Worm (Caenorhabditis elegans) whole organism, young adult: ENCODE data around the gene ech-5.
A peak's percentile ranks its signal among the peaks of the same experiment; 100 is the strongest.

Experiments used
- C06A6.2 ChIP-seq: fragments of 200-800 bp; sonication (Bioruptor generic); conservative IDR thresholded peaks from 2 replicates; pipeline ENCODE4 v1.3.6; 2022; ENCODE audit warnings: missing genetic modification characterization, missing compliant biosample characterization
- D2030.7 ChIP-seq: fragments of 200-800 bp; sonication (Bioruptor generic); IDR thresholded peaks from 2 replicates; pipeline ENCODE4 v1.3.6; 2022; ENCODE audit warnings: missing genetic modification reagents, missing genetic modification characterization, missing compliant biosample characterization
- F10E7.11 ChIP-seq: sonication (generic microtip); optimal IDR thresholded peaks from 2 replicates; lab custom pipeline; 2017; ENCODE audit warnings: mild to moderate bottlenecking, missing genetic modification characterization, moderate library complexity, missing compliant biosample characterization
- F22D6.2 ChIP-seq: sonication (generic microtip); optimal IDR thresholded peaks from 2 replicates; lab custom pipeline; 2016; ENCODE audit warnings: mild to moderate bottlenecking, missing genetic modification characterization, missing compliant biosample characterization
- F37B4.10 ChIP-seq: fragments of 200-800 bp; sonication (Bioruptor generic); IDR thresholded peaks from 2 replicates; pipeline ENCODE4 v1.3.6; 2022; ENCODE audit warnings: missing genetic modification characterization, missing compliant biosample characterization
- F49E8.2 ChIP-seq: sonication (generic microtip); optimal IDR thresholded peaks from 3 replicates; lab custom pipeline; 2017; ENCODE audit warnings: missing genetic modification characterization, mild to moderate bottlenecking, missing compliant biosample characterization, antibody characterized with exemption, moderate library complexity; ENCODE audit not compliant: insufficient read depth
- F55B11.4 ChIP-seq: sonication (generic microtip); optimal IDR thresholded peaks from 2 replicates; lab custom pipeline; 2016; ENCODE audit warnings: missing compliant biosample characterization, missing genetic modification characterization, borderline replicate concordance; ENCODE audit not compliant: insufficient read depth
- F57A8.1 ChIP-seq: fragments of 200-800 bp; sonication (Bioruptor generic); optimal IDR thresholded peaks from 2 replicates; lab custom pipeline; 2018; ENCODE audit warnings: mild to moderate bottlenecking, missing genetic modification characterization, moderate library complexity, missing compliant biosample characterization
- F57C9.4 ChIP-seq: sonication (generic microtip); optimal IDR thresholded peaks from 2 replicates; lab custom pipeline; 2017; ENCODE audit warnings: mild to moderate bottlenecking, missing genetic modification characterization, missing compliant biosample characterization
- Y67H2A.10 ChIP-seq: fragments of 200-800 bp; sonication (Bioruptor generic); conservative IDR thresholded peaks from 2 replicates; pipeline ENCODE4 v1.3.6; 2022; ENCODE audit warnings: missing genetic modification reagents, missing genetic modification characterization, missing compliant biosample characterization
- Y79H2A.3 ChIP-seq: fragments of 200-800 bp; sonication (Bioruptor generic); conservative IDR thresholded peaks from 2 replicates; pipeline ENCODE4 v1.3.6; 2022; ENCODE audit warnings: missing genetic modification reagents, missing genetic modification characterization, missing compliant biosample characterization
- akir-1 ChIP-seq: fragments of 200-800 bp; sonication (Bioruptor generic); optimal IDR thresholded peaks from 2 replicates; lab custom pipeline; 2018; ENCODE audit warnings: mild to moderate bottlenecking, missing genetic modification characterization, moderate library complexity, missing compliant biosample characterization
- aptf-3 ChIP-seq: fragments of 200-800 bp; sonication (Bioruptor generic); IDR thresholded peaks from 2 replicates; pipeline ENCODE4 v1.3.6; 2022; ENCODE audit warnings: missing genetic modification characterization, missing compliant biosample characterization
- atf-7 ChIP-seq: sonication (generic microtip); optimal IDR thresholded peaks from 2 replicates; lab custom pipeline; 2017; ENCODE audit warnings: mild to moderate bottlenecking, missing genetic modification characterization, missing compliant biosample characterization
- attf-3 ChIP-seq: fragments of 200-800 bp; sonication (Bioruptor generic); conservative IDR thresholded peaks from 2 replicates; pipeline ENCODE4 v1.3.6; 2022; ENCODE audit warnings: missing genetic modification reagents, missing genetic modification characterization, missing compliant biosample characterization
- attf-5 ChIP-seq: fragments of 200-800 bp; sonication (Bioruptor generic); optimal IDR thresholded peaks from 2 replicates; lab custom pipeline; 2018; ENCODE audit warnings: mild to moderate bottlenecking, missing genetic modification characterization, missing compliant biosample characterization
- bed-1 ChIP-seq: fragments of 200-800 bp; sonication (Bioruptor generic); IDR thresholded peaks from 2 replicates; pipeline ENCODE4 v1.3.6; 2022; ENCODE audit warnings: missing genetic modification reagents, missing genetic modification characterization, missing compliant biosample characterization
- cebp-1 ChIP-seq, 2 experiments: fragments of 200-800 bp in 1 of 2; sonication (Bioruptor generic) in 1 of 2; sonication (generic microtip) in 1 of 2; IDR thresholded peaks in 1 of 2; optimal IDR thresholded peaks in 1 of 2; 2 replicates each; pipeline versions ENCODE4 v1.3.6 to Lab custom; 2017 to 2022; ENCODE audit warnings: missing compliant biosample characterization in 2 of 2, missing genetic modification characterization in 2 of 2, mild to moderate bottlenecking in 1 of 2, missing genetic modification reagents in 1 of 2, moderate library complexity in 1 of 2
- ceh-100 ChIP-seq: fragments of 200-800 bp; sonication (Bioruptor generic); IDR thresholded peaks from 2 replicates; pipeline ENCODE4 v1.3.6; 2022; ENCODE audit warnings: missing genetic modification reagents, missing genetic modification characterization, missing compliant biosample characterization
- ceh-27 ChIP-seq: fragments of 200-800 bp; sonication (Bioruptor generic); optimal IDR thresholded peaks from 2 replicates; lab custom pipeline; 2018; ENCODE audit warnings: mild to moderate bottlenecking, missing genetic modification characterization, moderate library complexity, missing compliant biosample characterization
- ceh-40 ChIP-seq: fragments of 200-800 bp; sonication (Bioruptor generic); IDR thresholded peaks from 2 replicates; pipeline ENCODE4 v1.3.6; 2022; ENCODE audit warnings: missing genetic modification characterization, missing compliant biosample characterization
- ceh-58 ChIP-seq: fragments of 200-800 bp; sonication (Bioruptor generic); IDR thresholded peaks from 2 replicates; pipeline ENCODE4 v1.3.6; 2022; ENCODE audit warnings: missing genetic modification characterization, missing compliant biosample characterization
- dox-1 ChIP-seq: fragments of 200-800 bp; sonication (Bioruptor generic); IDR thresholded peaks from 2 replicates; pipeline ENCODE4 v1.3.6; 2022; ENCODE audit warnings: missing genetic modification reagents, missing genetic modification characterization, missing compliant biosample characterization
- egl-44 ChIP-seq: fragments of 200-800 bp; sonication (Bioruptor generic); IDR thresholded peaks from 2 replicates; pipeline ENCODE4 v1.3.6; 2022; ENCODE audit warnings: missing genetic modification reagents, missing genetic modification characterization, missing compliant biosample characterization
- ekl-4 ChIP-seq: fragments of 200-800 bp; sonication (Bioruptor generic); IDR thresholded peaks from 2 replicates; pipeline ENCODE4 v1.3.6; 2022; ENCODE audit warnings: missing genetic modification reagents, missing genetic modification characterization, missing compliant biosample characterization
- hmg-1.2 ChIP-seq: fragments of 200-800 bp; sonication (Bioruptor generic); IDR thresholded peaks from 2 replicates; pipeline ENCODE4 v1.3.6; 2022; ENCODE audit warnings: missing genetic modification reagents, missing genetic modification characterization, missing compliant biosample characterization
- hmg-20 ChIP-seq: fragments of 200-800 bp; sonication (Bioruptor generic); IDR thresholded peaks from 2 replicates; pipeline ENCODE4 v1.3.6; 2022; ENCODE audit warnings: missing genetic modification reagents, missing genetic modification characterization, missing compliant biosample characterization
- lag-1 ChIP-seq: fragments of 200-800 bp; sonication (Bioruptor generic); IDR thresholded peaks from 2 replicates; pipeline ENCODE4 v1.3.6; 2022; ENCODE audit warnings: missing genetic modification reagents, missing genetic modification characterization, missing compliant biosample characterization
- lin-40 ChIP-seq: sonication (generic microtip); optimal IDR thresholded peaks from 2 replicates; lab custom pipeline; 2016; ENCODE audit warnings: missing genetic modification characterization, mild to moderate bottlenecking, missing compliant biosample characterization, missing genotype, missing genetic modification reagents
- lin-54 ChIP-seq: fragments of 200-800 bp; sonication (Bioruptor generic); optimal IDR thresholded peaks from 2 replicates; lab custom pipeline; 2018; ENCODE audit warnings: mild to moderate bottlenecking, missing genetic modification characterization, missing compliant biosample characterization
- lsl-1 ChIP-seq: fragments of 200-800 bp; sonication (Bioruptor generic); optimal IDR thresholded peaks from 2 replicates; lab custom pipeline; 2018; ENCODE audit warnings: mild to moderate bottlenecking, missing genetic modification characterization, moderate library complexity, missing compliant biosample characterization
- madf-6 ChIP-seq: fragments of 200-800 bp; sonication (Bioruptor generic); IDR thresholded peaks from 2 replicates; pipeline ENCODE4 v1.3.6; 2022; ENCODE audit warnings: missing genetic modification reagents, missing genetic modification characterization, missing compliant biosample characterization
- mcd-1 ChIP-seq: fragments of 200-800 bp; sonication (Bioruptor generic); IDR thresholded peaks from 2 replicates; pipeline ENCODE4 v1.3.6; 2022; ENCODE audit warnings: missing genetic modification reagents, missing genetic modification characterization, missing compliant biosample characterization
- mel-28 ChIP-seq: sonication (generic microtip); optimal IDR thresholded peaks from 2 replicates; lab custom pipeline; 2016; ENCODE audit warnings: borderline replicate concordance, mild to moderate bottlenecking, missing genetic modification characterization, missing compliant biosample characterization
- nfyb-1 ChIP-seq: fragments of 200-800 bp; sonication (Bioruptor generic); IDR thresholded peaks from 2 replicates; pipeline ENCODE4 v1.3.6; 2022; ENCODE audit warnings: missing genetic modification reagents, missing genetic modification characterization, missing compliant biosample characterization
- nhr-179 ChIP-seq: sonication (generic microtip); optimal IDR thresholded peaks from 2 replicates; lab custom pipeline; 2016; ENCODE audit warnings: mild to moderate bottlenecking, missing genetic modification characterization, missing compliant biosample characterization
- pbrm-1 ChIP-seq: fragments of 200-800 bp; sonication (Bioruptor generic); IDR thresholded peaks from 2 replicates; pipeline ENCODE4 v1.3.6; 2022; ENCODE audit warnings: missing genetic modification reagents, missing genetic modification characterization, missing compliant biosample characterization
- rcor-1 ChIP-seq: fragments of 200-800 bp; sonication (Bioruptor generic); IDR thresholded peaks from 2 replicates; pipeline ENCODE4 v1.3.6; 2022; ENCODE audit warnings: missing genetic modification reagents, missing genetic modification characterization, missing compliant biosample characterization
- rpc-1 ChIP-seq, 2 experiments: fragments of 150-350 bp in 1 of 2; sonication (generic microtip) in 1 of 2; optimal IDR thresholded peaks; 2 replicates each; lab custom pipeline; 2014 to 2018; ENCODE audit warnings: missing biosample characterization in 1 of 2, missing genetic modification characterization in 1 of 2, missing genetic modification reagents in 1 of 2, missing genotype in 1 of 2
- somi-1 ChIP-seq: fragments of 200-800 bp; sonication (Bioruptor generic); optimal IDR thresholded peaks from 2 replicates; lab custom pipeline; 2018; ENCODE audit warnings: mild to moderate bottlenecking, missing genetic modification characterization, missing compliant biosample characterization
- tbx-9 ChIP-seq: sonication (generic microtip); optimal IDR thresholded peaks from 2 replicates; lab custom pipeline; 2016; ENCODE audit warnings: borderline replicate concordance, missing genetic modification characterization, inconsistent platforms, missing compliant biosample characterization
- tlf-1 ChIP-seq: fragments of 200-800 bp; sonication (Bioruptor generic); optimal IDR thresholded peaks from 2 replicates; lab custom pipeline; 2018; ENCODE audit warnings: mild to moderate bottlenecking, missing genetic modification characterization, missing compliant biosample characterization
- xnd-1 ChIP-seq: sonication (generic microtip); optimal IDR thresholded peaks from 2 replicates; lab custom pipeline; 2016; ENCODE audit warnings: missing genotype, missing genetic modification reagents, missing genetic modification characterization, missing compliant biosample characterization
- zim-3 ChIP-seq: sonication (generic microtip); optimal IDR thresholded peaks from 2 replicates; lab custom pipeline; 2017; ENCODE audit warnings: mild to moderate bottlenecking, missing genetic modification characterization, moderate library complexity, missing compliant biosample characterization
- ztf-28 ChIP-seq: fragments of 200-800 bp; sonication (Bioruptor generic); IDR thresholded peaks from 2 replicates; pipeline ENCODE4 v1.3.6; 2022; ENCODE audit warnings: missing genetic modification reagents, missing genetic modification characterization, missing compliant biosample characterization

The ech-5 gene

DNA sequence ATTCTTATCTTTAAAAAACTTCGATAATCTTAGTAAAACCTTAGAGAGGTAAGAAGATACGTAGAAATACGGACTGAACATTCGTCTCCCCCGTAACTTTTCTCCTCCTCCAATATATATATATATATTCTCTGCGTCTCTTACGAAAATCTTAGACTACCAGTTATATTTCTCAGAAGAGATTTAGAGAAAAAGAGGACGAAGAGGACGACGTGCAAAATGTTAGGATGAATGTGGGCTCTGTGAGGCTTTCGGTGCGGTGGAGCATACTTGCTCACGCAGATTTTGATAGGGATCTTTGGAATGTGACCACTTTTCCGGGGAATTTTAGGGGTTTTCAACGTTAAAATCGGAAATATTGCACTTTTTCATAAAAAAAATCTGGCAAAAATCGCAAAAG lies 31.6 kb downstream of the ech-5 start (continued):
- no peak for TF ChIP-seq cebp-1 (GFP tag; IDR thresholded peaks at IDR 0.05; lab: Robert Waterston, UW)
- peak; percentile 39 for TF ChIP-seq cebp-1 (tag; optimal IDR thresholded peaks at IDR 0.05; lab: Kevin White, UChicago)
- no peak for TF ChIP-seq aptf-3 (GFP tag; lab: Robert Waterston, UW)
- no peak for TF ChIP-seq F37B4.10 (GFP tag; lab: Robert Waterston, UW)
- TF ChIP-seq dox-1 (GFP tag; lab: Robert Waterston, UW), result no peak
- TF ChIP-seq pbrm-1, result no peak
- no peak for TF ChIP-seq lag-1 (GFP tag; lab: Robert Waterston, UW)
- no peak for TF ChIP-seq lin-40 (tag; lab: Kevin White, UChicago)
- no peak for TF ChIP-seq attf-3 (GFP tag; lab: Robert Waterston, UW)
- peak; percentile 80 for TF ChIP-seq hmg-1.2
- TF ChIP-seq C06A6.2 (GFP tag; lab: Robert Waterston, UW), result no peak
- TF ChIP-seq rcor-1 (GFP tag; lab: Robert Waterston, UW), result no peak

DNA sequence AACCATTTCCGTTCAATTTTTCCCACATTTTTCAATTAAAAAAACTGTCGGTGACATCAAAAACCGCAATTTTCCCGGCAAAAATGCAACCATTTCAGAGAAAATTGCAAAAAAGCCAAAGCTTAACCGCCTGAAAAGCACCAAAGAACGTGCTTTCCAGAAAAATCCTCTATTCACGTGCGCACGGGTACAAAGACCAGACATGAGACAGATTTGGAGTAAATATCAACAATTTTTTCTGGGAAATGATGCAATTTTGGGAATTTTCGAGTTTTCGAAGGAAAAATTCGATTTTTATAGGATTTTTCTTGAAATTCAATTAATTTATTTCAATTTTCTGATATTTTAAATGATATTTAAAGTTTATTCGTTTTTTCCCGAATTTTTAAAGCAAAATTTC lies 32.3 kb downstream of the ech-5 start:
- TF ChIP-seq ceh-100 (no peak), mel-28 (no peak), akir-1 (GFP tag; lab: Kevin White, UChicago) (no peak), ceh-58 (GFP tag; lab: Robert Waterston, UW) (no peak), ztf-28 (GFP tag; lab: Robert Waterston, UW) (no peak), F22D6.2 (no peak), tlf-1 (GFP tag; lab: Kevin White, UChicago) (no peak), Y67H2A.10 (GFP tag; lab: Robert Waterston, UW) (no peak), ekl-4 (GFP tag; lab: Robert Waterston, UW) (no peak), tbx-9 (tag; lab: Kevin White, UChicago) (no peak), hmg-20 (GFP tag; lab: Robert Waterston, UW) (no peak), ceh-40 (no peak), F49E8.2 (tag; lab: Kevin White, UChicago) (no peak), atf-7 (tag; lab: Kevin White, UChicago) (no peak), bed-1 (GFP tag; lab: Robert Waterston, UW) (no peak), nfyb-1 (GFP tag; lab: Robert Waterston, UW) (no peak), F57A8.1 (no peak), somi-1 (GFP tag; lab: Kevin White, UChicago) (no peak), egl-44 (GFP tag; lab: Robert Waterston, UW) (no peak)

DNA sequence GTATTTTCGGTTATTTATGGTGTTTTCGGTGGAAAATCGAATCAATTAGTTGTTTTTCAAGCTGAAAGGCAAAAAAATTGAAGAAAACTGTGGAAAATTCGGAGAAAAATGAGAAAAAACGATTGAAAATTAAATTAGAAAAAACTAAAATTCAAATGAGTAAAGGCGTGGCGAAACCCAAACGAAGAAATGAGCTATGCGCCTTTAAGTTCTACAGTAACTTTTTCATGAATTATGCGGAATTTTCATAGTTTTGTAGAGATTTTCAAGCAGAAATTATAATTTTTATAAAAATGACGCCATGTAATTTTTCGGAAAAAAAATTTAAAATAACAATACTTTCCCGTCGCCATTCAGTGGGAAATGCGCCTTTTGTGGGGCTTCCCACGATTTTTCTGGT lies 32.9 kb downstream of the ech-5 start:
- TF ChIP-seq F55B11.4 (tag; lab: Kevin White, UChicago) (no peak), lin-40 (tag; lab: Kevin White, UChicago) (no peak), rcor-1 (GFP tag; lab: Robert Waterston, UW) (no peak), lsl-1 (GFP tag; lab: Kevin White, UChicago) (peak; percentile 83), D2030.7 (0 out of 2 replicates have a peak, but pooled peaks have one; percentile 40), cebp-1 (GFP tag; IDR thresholded peaks at IDR 0.05; lab: Robert Waterston, UW) (no peak), cebp-1 (tag; optimal IDR thresholded peaks at IDR 0.05; lab: Kevin White, UChicago) (no peak), ceh-100 (no peak), hmg-1.2 (no peak), nhr-179 (tag; lab: Kevin White, UChicago) (no peak), ceh-27 (GFP tag; lab: Kevin White, UChicago) (no peak), tlf-1 (GFP tag; lab: Kevin White, UChicago) (no peak), attf-5 (GFP tag; lab: Kevin White, UChicago) (no peak), rpc-1 (optimal IDR thresholded peaks at IDR 0.05; lab: Kevin White, UChicago) (no peak), rpc-1 (tag; optimal IDR thresholded peaks at IDR 0.05; lab: Kevin White, UChicago) (no peak), zim-3 (tag; lab: Kevin White, UChicago) (no peak), F10E7.11 (no peak), F57C9.4 (tag; lab: Kevin White, UChicago) (no peak), hmg-20 (GFP tag; lab: Robert Waterston, UW) (no peak), lin-54 (GFP tag; lab: Kevin White, UChicago) (peak; percentile 56), xnd-1 (peak; percentile 77), madf-6 (GFP tag; lab: Robert Waterston, UW) (peak; percentile 72), Y79H2A.3 (GFP tag; lab: Robert Waterston, UW) (no peak), mcd-1 (GFP tag; lab: Robert Waterston, UW) (no peak), C06A6.2 (GFP tag; lab: Robert Waterston, UW) (no peak)
